Fruit fly (Drosophila melanogaster) whole organism, embryonic: Measurements from ENCODE around the gene CG7646.

Experiments used
- Abd-B ChIP-seq: fragments of 200-800 bp; sonication (Bioruptor generic); optimal IDR thresholded peaks from 2 replicates; lab custom pipeline; 2018; ENCODE audit warnings: missing biosample characterization, mild to moderate bottlenecking, missing genetic modification characterization, moderate library complexity
- Atf-2 ChIP-seq: fragments of 200-800 bp; sonication (Bioruptor generic); optimal IDR thresholded peaks from 2 replicates; lab custom pipeline; 2016; ENCODE audit warnings: missing biosample characterization, missing genetic modification characterization
- Awh ChIP-seq: fragments of 200-800 bp; sonication (Bioruptor generic); IDR thresholded peaks from 2 replicates; pipeline ENCODE4, ENCODE4 v1.3.6; 2022; ENCODE audit warnings: missing biosample characterization, missing genetic modification characterization
- Blimp-1 ChIP-seq: fragments of 200-800 bp; sonication (Bioruptor generic); optimal IDR thresholded peaks from 3 replicates; lab custom pipeline; 2018; ENCODE audit warnings: missing biosample characterization, missing genetic modification characterization, mild to moderate bottlenecking, moderate library complexity, missing genetic modification reagents
- BtbVII ChIP-seq: fragments of 200-800 bp; sonication (Bioruptor generic); optimal IDR thresholded peaks from 3 replicates; lab custom pipeline; 2017; ENCODE audit warnings: missing biosample characterization, mild to moderate bottlenecking, missing genetic modification characterization
- CG10267 ChIP-seq: fragments of 200-800 bp; sonication (Bioruptor generic); optimal IDR thresholded peaks from 2 replicates; lab custom pipeline; 2018; ENCODE audit warnings: missing biosample characterization, mild to moderate bottlenecking, missing genetic modification characterization, moderate library complexity
- CG12942 ChIP-seq: fragments of 200-800 bp; sonication (Bioruptor generic); optimal IDR thresholded peaks from 3 replicates; lab custom pipeline; 2016; ENCODE audit warnings: missing biosample characterization, missing genetic modification characterization
- CG13287 ChIP-seq: fragments of 200-800 bp; sonication (Bioruptor generic); IDR thresholded peaks from 2 replicates; pipeline ENCODE4 v1.3.6; 2022; ENCODE audit warnings: missing biosample characterization, missing genetic modification characterization; ENCODE audit not compliant: partially characterized antibody
- CG14014 ChIP-seq: fragments of 200-800 bp; sonication (Bioruptor generic); IDR thresholded peaks from 2 replicates; pipeline ENCODE4 v1.3.6; 2022; ENCODE audit warnings: missing biosample characterization, missing genetic modification characterization
- CG14965 ChIP-seq: fragments of 200-800 bp; sonication (Bioruptor generic); optimal IDR thresholded peaks from 2 replicates; lab custom pipeline; 2016; ENCODE audit warnings: missing biosample characterization, missing genetic modification characterization, borderline replicate concordance
- CG17385 ChIP-seq: fragments of 200-800 bp; sonication (Bioruptor generic); optimal IDR thresholded peaks from 3 replicates; lab custom pipeline; 2018; ENCODE audit warnings: missing biosample characterization, mild to moderate bottlenecking, missing genetic modification characterization
- CG18262 ChIP-seq: fragments of 200-800 bp; optimal IDR thresholded peaks from 3 replicates; lab custom pipeline; 2019; ENCODE audit warnings: missing biosample characterization, mild to moderate bottlenecking, missing genetic modification characterization, moderate library complexity
- CG18476 ChIP-seq: fragments of 200-800 bp; sonication (Bioruptor generic); optimal IDR thresholded peaks from 2 replicates; lab custom pipeline; 2016; ENCODE audit warnings: missing biosample characterization, mild to moderate bottlenecking, missing genetic modification characterization
- CG2875 ChIP-seq: fragments of 200-800 bp; sonication (Bioruptor generic); optimal IDR thresholded peaks from 2 replicates; lab custom pipeline; 2017; ENCODE audit warnings: missing biosample characterization, mild to moderate bottlenecking, missing genetic modification characterization, missing genetic modification reagents
- CG30403 ChIP-seq: fragments of 200-800 bp; sonication (Bioruptor generic); optimal IDR thresholded peaks from 3 replicates; lab custom pipeline; 2016; ENCODE audit warnings: missing biosample characterization, missing genetic modification characterization
- CG30431 ChIP-seq: fragments of 200-800 bp; sonication (Bioruptor generic); optimal IDR thresholded peaks from 2 replicates; lab custom pipeline; 2017; ENCODE audit warnings: missing biosample characterization, missing genetic modification characterization
- CG3163 ChIP-seq: fragments of 200-800 bp; sonication (Bioruptor generic); optimal IDR thresholded peaks from 3 replicates; lab custom pipeline; 2016; ENCODE audit warnings: missing biosample characterization, missing genetic modification characterization
- CG33213 ChIP-seq: fragments of 200-800 bp; sonication (Bioruptor generic); optimal IDR thresholded peaks from 3 replicates; lab custom pipeline; 2016; ENCODE audit warnings: missing biosample characterization, missing genetic modification characterization
- CG3726 ChIP-seq: fragments of 200-800 bp; sonication (Bioruptor generic); IDR thresholded peaks from 3 replicates; pipeline ENCODE4, ENCODE4 v1.3.6; 2022; ENCODE audit warnings: missing biosample characterization, missing genetic modification characterization
- CG6813 ChIP-seq: fragments of 200-800 bp; sonication (Bioruptor generic); optimal IDR thresholded peaks from 2 replicates; lab custom pipeline; 2017; ENCODE audit warnings: missing biosample characterization, missing genetic modification characterization, mild to moderate bottlenecking, moderate library complexity, missing genetic modification reagents
- CG9817 ChIP-seq: fragments of 200-800 bp; sonication (Bioruptor generic); optimal IDR thresholded peaks from 2 replicates; lab custom pipeline; 2018; ENCODE audit warnings: missing biosample characterization, mild to moderate bottlenecking, missing genetic modification characterization, moderate library complexity
- HmgD ChIP-seq: fragments of 200-800 bp; sonication (Bioruptor generic); optimal IDR thresholded peaks from 3 replicates; lab custom pipeline; 2016; ENCODE audit warnings: missing biosample characterization, missing genetic modification characterization
- Med ChIP-seq: fragments of 200-800 bp; sonication (Bioruptor generic); peaks from one replicate; lab custom pipeline; 2016; ENCODE audit warnings: missing biosample characterization, missing genetic modification characterization, mild to moderate bottlenecking, inconsistent platforms, moderate library complexity
- Pdp1 ChIP-seq, 2 experiments: fragments of 200-800 bp; sonication (Bioruptor generic); optimal IDR thresholded peaks; 3 replicates each; lab custom pipeline; 2016; ENCODE audit warnings: missing biosample characterization in 2 of 2, missing genetic modification characterization in 2 of 2, mild to moderate bottlenecking in 1 of 2, moderate library complexity in 1 of 2
- Rfx ChIP-seq: fragments of 200-800 bp; sonication (Bioruptor generic); IDR thresholded peaks from 2 replicates; pipeline ENCODE4 v1.3.6; 2022; ENCODE audit warnings: missing biosample characterization, missing genetic modification characterization
- Side ChIP-seq: fragments of 200-800 bp; sonication (Bioruptor generic); optimal IDR thresholded peaks from 2 replicates; lab custom pipeline; 2016; ENCODE audit warnings: missing biosample characterization, missing genetic modification characterization
- Sox102F ChIP-seq: fragments of 200-800 bp; sonication (Bioruptor generic); optimal IDR thresholded peaks from 2 replicates; lab custom pipeline; 2018; ENCODE audit warnings: missing biosample characterization, mild to moderate bottlenecking, missing genetic modification characterization, moderate library complexity
- Trl ChIP-seq, 3 experiments: fragments of >200 bp in 2 of 3; fragments of 200-800 bp in 1 of 3; sonication (Bioruptor generic) in 1 of 3; optimal IDR thresholded peaks; 2 replicates in 1 of 3; 3 replicates in 2 of 3; lab custom pipeline; 2016 to 2017; ENCODE audit warnings: missing biosample characterization in 1 of 3, missing genetic modification characterization in 1 of 3
- Vsx1 ChIP-seq: fragments of 200-800 bp; sonication (Bioruptor generic); optimal IDR thresholded peaks from 2 replicates; lab custom pipeline; 2017; ENCODE audit warnings: missing biosample characterization, mild to moderate bottlenecking, missing genetic modification characterization, missing genetic modification reagents
- Xbp1 ChIP-seq: fragments of 200-800 bp; sonication (Bioruptor generic); optimal IDR thresholded peaks from 3 replicates; lab custom pipeline; 2016; ENCODE audit warnings: missing biosample characterization, mild to moderate bottlenecking, missing genetic modification characterization
- al ChIP-seq: fragments of 200-800 bp; sonication (Bioruptor generic); IDR thresholded peaks from 2 replicates; pipeline ENCODE4 v1.3.6; 2022; ENCODE audit warnings: missing biosample characterization, missing genetic modification characterization
- ap ChIP-seq: fragments of 200-800 bp; sonication (Bioruptor generic); IDR thresholded peaks from 2 replicates; pipeline ENCODE4 v1.3.6; 2022; ENCODE audit warnings: missing biosample characterization, missing genetic modification characterization
- ase ChIP-seq: fragments of 200-800 bp; sonication (Bioruptor generic); IDR thresholded peaks from 3 replicates; pipeline ENCODE4 v1.3.6; 2022; ENCODE audit warnings: missing biosample characterization, missing genetic modification characterization
- ato ChIP-seq: fragments of 200-800 bp; sonication (Bioruptor generic); IDR thresholded peaks from 2 replicates; pipeline ENCODE4 v1.3.6; 2022; ENCODE audit warnings: missing biosample characterization, missing genetic modification characterization; ENCODE audit not compliant: partially characterized antibody
- bigmax ChIP-seq: fragments of 200-800 bp; sonication (Bioruptor generic); optimal IDR thresholded peaks from 2 replicates; lab custom pipeline; 2018; ENCODE audit warnings: missing biosample characterization, mild to moderate bottlenecking, missing genetic modification characterization
- br ChIP-seq: fragments of >200 bp; optimal IDR thresholded peaks from 2 replicates; lab custom pipeline; 2017
- cas ChIP-seq: fragments of 200-800 bp; sonication (Bioruptor generic); IDR thresholded peaks from 2 replicates; pipeline ENCODE4 v1.3.6; 2022; ENCODE audit warnings: missing biosample characterization, missing genetic modification characterization
- cwo ChIP-seq: fragments of 200-800 bp; sonication (Bioruptor generic); optimal IDR thresholded peaks from 3 replicates; lab custom pipeline; 2017; ENCODE audit warnings: missing biosample characterization, missing genetic modification characterization, mild to moderate bottlenecking, moderate library complexity, missing genetic modification reagents
- fd96Cb ChIP-seq: fragments of 200-800 bp; sonication (Bioruptor generic); optimal IDR thresholded peaks from 2 replicates; lab custom pipeline; 2018; ENCODE audit warnings: missing biosample characterization, mild to moderate bottlenecking, missing genetic modification characterization, moderate library complexity
- insv ChIP-seq, 2 experiments: fragments of 200-800 bp; sonication (Bioruptor generic); optimal IDR thresholded peaks; 3 replicates each; lab custom pipeline; 2016 to 2018; ENCODE audit warnings: missing biosample characterization in 2 of 2, missing genetic modification characterization in 2 of 2
- lbe ChIP-seq: fragments of 200-800 bp; sonication (Bioruptor generic); optimal IDR thresholded peaks from 2 replicates; lab custom pipeline; 2016; ENCODE audit warnings: missing biosample characterization, mild to moderate bottlenecking, missing genetic modification characterization
- lilli ChIP-seq: fragments of 200-800 bp; sonication (Bioruptor generic); optimal IDR thresholded peaks from 3 replicates; lab custom pipeline; 2016; ENCODE audit warnings: missing biosample characterization, missing genetic modification characterization
- repo ChIP-seq: fragments of 200-800 bp; sonication (Bioruptor generic); optimal IDR thresholded peaks from 2 replicates; lab custom pipeline; 2016; ENCODE audit warnings: missing biosample characterization, missing genetic modification characterization
- sc ChIP-seq, 3 experiments: fragments of >200 bp in 2 of 3; fragments of 200-800 bp in 1 of 3; sonication (Bioruptor generic) in 1 of 3; optimal IDR thresholded peaks; 2 replicates in 2 of 3; 3 replicates in 1 of 3; lab custom pipeline; 2017; ENCODE audit warnings: mild to moderate bottlenecking in 1 of 3, missing biosample characterization in 1 of 3, missing genetic modification characterization in 1 of 3, missing genetic modification reagents in 1 of 3
- sens-2 ChIP-seq: fragments of 200-800 bp; sonication (Bioruptor generic); IDR thresholded peaks from 2 replicates; pipeline ENCODE4 v1.3.6; 2022; ENCODE audit warnings: missing biosample characterization, missing genetic modification characterization
- tio ChIP-seq: fragments of 200-800 bp; sonication (Bioruptor generic); optimal IDR thresholded peaks from 2 replicates; lab custom pipeline; 2017; ENCODE audit warnings: missing biosample characterization, missing genetic modification characterization, inconsistent platforms
- tup ChIP-seq: fragments of 200-800 bp; sonication (Bioruptor generic); optimal IDR thresholded peaks from 2 replicates; lab custom pipeline; 2016; ENCODE audit warnings: missing biosample characterization, mild to moderate bottlenecking, missing genetic modification characterization, moderate library complexity
- wor ChIP-seq: fragments of 200-800 bp; sonication (Bioruptor generic); IDR thresholded peaks from 2 replicates; pipeline ENCODE4 v1.3.6; 2022; ENCODE audit warnings: missing biosample characterization, missing genetic modification characterization
- z ChIP-seq: fragments of 200-800 bp; sonication (Bioruptor generic); IDR thresholded peaks from 3 replicates; pipeline ENCODE4 v1.3.6; 2022; ENCODE audit warnings: missing biosample characterization, missing genetic modification characterization

Gene CG7646

dm6 chr3L:19991714-19992231 lies at the start of gene CG7646, which contains the start of gene Nca (continued):
- no peak for TF ChIP-seq CG12942
- TF ChIP-seq CG9817 (tag; lab: Kevin White, UChicago) = no peak
- TF ChIP-seq CG2875 = no peak
- no peak for TF ChIP-seq BtbVII (GFP tag; lab: Kevin White, UChicago)
- TF ChIP-seq Med (GFP tag; lab: Kevin White, UChicago) = peak; percentile 59
- TF ChIP-seq Awh (GFP tag; lab: Robert Waterston, UW) = no peak
- TF ChIP-seq al = no peak
- peak; percentile 86 for TF ChIP-seq ato (GFP tag; lab: Robert Waterston, UW)
- TF ChIP-seq bigmax (GFP tag; lab: Kevin White, UChicago) = no peak
- no peak for TF ChIP-seq HmgD (GFP tag; lab: Kevin White, UChicago)
- peak in 1 of 2 experiments; percentile 91 for TF ChIP-seq insv (GFP tag; optimal IDR thresholded peaks at IDR 0.05; lab: Kevin White, UChicago)
- no peak for TF ChIP-seq CG3726
- no peak for TF ChIP-seq z (GFP tag; lab: Robert Waterston, UW)
- no peak for TF ChIP-seq Atf-2 (GFP tag; lab: Kevin White, UChicago)

dm6 chr3L:19945469-19945868 lies 46.2 kb upstream of the CG7646 start:
- TF ChIP-seq repo (GFP tag; lab: Kevin White, UChicago) (no peak), wor (GFP tag; lab: Robert Waterston, UW) (no peak), CG3163 (GFP tag; lab: Kevin White, UChicago) (no peak), Side (GFP tag; lab: Kevin White, UChicago) (no peak), sens-2 (no peak), Pdp1 (GFP tag; optimal IDR thresholded peaks at IDR 0.05; lab: Kevin White, UChicago) (peak in 1 of 2 experiments; percentile 80), cwo (GFP tag; lab: Kevin White, UChicago) (peak; percentile 8), Sox102F (peak; percentile 52), CG17385 (GFP tag; lab: Kevin White, UChicago) (no peak), ap (GFP tag; lab: Robert Waterston, UW) (no peak), Rfx (no peak), CG33213 (GFP tag; lab: Kevin White, UChicago) (no peak), tio (no peak), Vsx1 (GFP tag; lab: Kevin White, UChicago) (peak; percentile 29), ase (GFP tag; lab: Robert Waterston, UW) (no peak), Abd-B (GFP tag; lab: Kevin White, UChicago) (peak; percentile 3), Xbp1 (GFP tag; lab: Kevin White, UChicago) (peak; percentile 28), fd96Cb (tag; lab: Kevin White, UChicago) (peak; percentile 28), lilli (GFP tag; lab: Kevin White, UChicago) (no peak), lbe (no peak), CG13287 (GFP tag; lab: Robert Waterston, UW) (no peak), CG14014 (GFP tag; lab: Robert Waterston, UW) (no peak), br (lab: Kevin White, UChicago) (no peak), CG18262 (no peak), CG14965 (GFP tag; lab: Kevin White, UChicago) (no peak), CG30431 (no peak), Trl (optimal IDR thresholded peaks at IDR 0.05; lab: Kevin White, UChicago) (no peak), Trl (GFP tag; optimal IDR thresholded peaks at IDR 0.05; lab: Kevin White, UChicago) (no peak), cas (GFP tag; lab: Robert Waterston, UW) (no peak), CG10267 (tag; lab: Kevin White, UChicago) (no peak), tup (GFP tag; lab: Kevin White, UChicago) (no peak), Blimp-1 (GFP tag; lab: Kevin White, UChicago) (peak; percentile 39), CG18476 (GFP tag; lab: Kevin White, UChicago) (peak; percentile 1), CG6813 (GFP tag; lab: Kevin White, UChicago) (no peak), CG30403 (GFP tag; lab: Kevin White, UChicago) (peak; percentile 33), sc (optimal IDR thresholded peaks at IDR 0.05; lab: Kevin White, UChicago) (no peak), sc (GFP tag; optimal IDR thresholded peaks at IDR 0.05; lab: Kevin White, UChicago) (no peak)
